Worm (Caenorhabditis elegans): ENCODE measurements around the gene T28C6.8.

The T28C6.8 gene

DNA sequence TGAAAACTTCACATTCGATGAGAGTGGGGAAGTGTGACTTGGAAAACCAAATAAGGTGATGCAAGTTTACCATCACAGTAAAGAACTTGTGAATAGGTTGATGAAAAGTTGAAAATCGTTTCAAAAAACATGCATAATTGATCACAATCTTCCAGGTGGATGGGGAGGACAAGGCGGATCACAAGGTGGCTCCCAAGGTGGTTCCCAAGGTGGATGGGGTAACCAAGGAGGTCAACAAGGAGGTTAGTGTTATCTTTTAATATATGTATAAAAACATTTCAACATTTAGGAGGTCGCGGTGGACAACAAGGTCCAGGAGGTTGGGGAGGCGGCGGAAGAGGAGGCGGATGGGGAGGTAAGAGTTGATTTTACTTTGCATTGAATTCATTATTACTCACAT lies 12.9 kb downstream of the T28C6.8 start, which contains the start of gene T28C6.10:
TSS of gene T28C6.10 (plus strand) at position 301 of the 400 bp plus-strand sequence.
- TF ChIP-seq ham-2 (GFP tag; optimal IDR thresholded peaks at IDR 0.05) (no peak), mep-1 (tag; optimal IDR thresholded peaks at IDR 0.05) (no peak), unc-62 (GFP tag; optimal IDR thresholded peaks at IDR 0.05) (no peak), nhr-76 (tag; optimal IDR thresholded peaks at IDR 0.05) (no peak), elt-1 (tag; optimal IDR thresholded peaks at IDR 0.05; ENCODE audit: borderline replicate concordance, insufficient read depth) (no peak), blmp-1 (tag; optimal IDR thresholded peaks at IDR 0.05) (no peak), snpc-4 (tag; optimal IDR thresholded peaks at IDR 0.05) (no peak), pha-4 (tag; optimal IDR thresholded peaks at IDR 0.05) (no peak), mab-5 (tag; optimal IDR thresholded peaks at IDR 0.05) (no peak), sem-2 (GFP tag; optimal IDR thresholded peaks at IDR 0.05) (no peak), flh-1 (GFP tag; optimal IDR thresholded peaks at IDR 0.05) (no peak), lin-13 (tag; optimal IDR thresholded peaks at IDR 0.05) (no peak), nhr-12 (tag; optimal IDR thresholded peaks at IDR 0.05) (no peak), cnd-1 (tag; optimal IDR thresholded peaks at IDR 0.05) (no peak), ceh-83 (GFP tag; optimal IDR thresholded peaks at IDR 0.05) (no peak)

DNA sequence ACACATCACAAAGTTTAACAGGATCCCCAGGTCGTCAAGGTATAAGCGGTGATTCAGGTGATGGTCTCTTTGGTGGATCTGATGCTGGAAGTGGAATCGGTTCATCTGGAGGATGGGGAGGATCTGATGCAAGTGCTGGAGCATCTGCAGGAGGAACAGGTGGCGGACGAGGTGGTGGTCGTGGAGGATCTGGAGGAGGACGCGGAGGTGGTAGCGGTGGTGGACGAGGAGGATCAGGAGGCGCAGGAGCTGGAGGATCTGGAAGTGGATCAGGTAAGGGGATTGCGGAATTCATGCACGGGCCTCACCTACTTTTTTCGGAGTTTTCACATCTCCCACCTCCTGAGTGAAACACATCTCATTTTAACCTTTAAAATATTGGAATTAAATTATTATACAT lies 13.9 kb downstream of the T28C6.8 start:
- no peak for TF ChIP-seq mep-1 (tag; optimal IDR thresholded peaks at IDR 0.05)
- TF ChIP-seq pha-4 (tag; optimal IDR thresholded peaks at IDR 0.05), result no peak
- TF ChIP-seq hlh-1 (tag; optimal IDR thresholded peaks at IDR 0.05), result no peak

DNA sequence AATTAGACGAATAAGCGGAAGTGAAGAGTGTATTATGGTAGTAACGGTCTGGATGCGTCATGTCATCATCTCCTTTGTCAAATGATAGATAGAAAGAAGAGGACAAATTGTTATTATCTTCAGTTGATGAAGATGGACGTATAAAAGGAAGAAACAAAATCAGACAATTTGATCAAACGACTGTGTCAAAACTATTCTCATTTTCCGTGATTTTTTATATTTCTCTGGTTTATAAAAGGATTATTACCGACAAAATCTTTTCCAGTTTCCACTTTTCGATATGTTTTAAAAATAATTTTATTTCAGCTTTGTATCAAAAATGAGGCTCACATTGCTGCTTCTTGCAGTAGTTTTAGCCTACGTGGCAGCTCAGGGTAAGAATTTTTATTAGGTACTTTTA lies 14.5 kb downstream of the T28C6.8 start, which contains the start of gene grsp-2:
TSS of gene grsp-2 (plus strand) at position 301 of the 400 bp plus-strand sequence.
- TF ChIP-seq nhr-2 (tag; optimal IDR thresholded peaks at IDR 0.05) (no peak), pha-4 (tag; optimal IDR thresholded peaks at IDR 0.05) (no peak), zip-8 (tag; optimal IDR thresholded peaks at IDR 0.05) (no peak), tbx-8 (GFP tag; optimal IDR thresholded peaks at IDR 0.05) (no peak), unc-120 (tag; optimal IDR thresholded peaks at IDR 0.05; ENCODE audit: poor library complexity, severe bottlenecking) (no peak), bed-3 (GFP tag; optimal IDR thresholded peaks at IDR 0.05) (no peak), mls-2 (tag; optimal IDR thresholded peaks at IDR 0.05) (no peak), unc-62 (GFP tag; optimal IDR thresholded peaks at IDR 0.05) (no peak), lsy-2 (tag; optimal IDR thresholded peaks at IDR 0.05) (no peak), elt-3 (tag; optimal IDR thresholded peaks at IDR 0.05) (no peak), unc-39 (tag; optimal IDR thresholded peaks at IDR 0.05) (no peak), blmp-1 (tag; optimal IDR thresholded peaks at IDR 0.05) (no peak), ceh-39 (tag; optimal IDR thresholded peaks at IDR 0.05) (no peak), ceh-43 (GFP tag; optimal IDR thresholded peaks at IDR 0.05) (no peak), ceh-83 (GFP tag; optimal IDR thresholded peaks at IDR 0.05) (no peak), ztf-11 (tag; optimal IDR thresholded peaks at IDR 0.05) (no peak), nhr-237 (tag; optimal IDR thresholded peaks at IDR 0.05) (no peak), sptf-1 (tag; optimal IDR thresholded peaks at IDR 0.05) (no peak), flh-1 (GFP tag; optimal IDR thresholded peaks at IDR 0.05) (no peak), mab-5 (tag; optimal IDR thresholded peaks at IDR 0.05) (no peak)

DNA sequence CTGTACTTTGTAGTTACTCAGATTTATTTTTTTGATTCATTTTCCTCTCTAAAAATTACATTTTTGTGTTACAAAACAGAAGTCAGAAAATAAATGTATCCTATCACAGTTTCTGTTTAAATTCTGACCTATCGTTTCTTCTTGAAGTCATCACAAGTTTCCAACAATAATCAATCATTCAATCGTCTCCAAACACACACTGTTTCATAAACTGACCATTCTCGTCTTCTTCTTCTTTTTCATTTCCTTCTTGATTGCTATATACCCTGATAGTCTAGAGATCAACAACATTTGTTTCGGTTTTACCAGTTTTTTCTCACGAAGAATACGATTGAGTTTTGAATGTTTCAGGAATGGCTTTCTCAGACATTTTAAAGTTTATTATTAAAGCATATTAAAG lies 15.4 kb downstream of the T28C6.8 start:
- TF ChIP-seq lin-13 (tag; optimal IDR thresholded peaks at IDR 0.05) (no peak), elt-3 (tag; optimal IDR thresholded peaks at IDR 0.05) (no peak), ceh-43 (GFP tag; optimal IDR thresholded peaks at IDR 0.05) (no peak), flh-1 (GFP tag; optimal IDR thresholded peaks at IDR 0.05) (no peak), nhr-28 (tag; optimal IDR thresholded peaks at IDR 0.05) (no peak), mab-5 (tag; optimal IDR thresholded peaks at IDR 0.05) (no peak), nhr-237 (tag; optimal IDR thresholded peaks at IDR 0.05) (no peak), ceh-39 (tag; optimal IDR thresholded peaks at IDR 0.05) (no peak), zip-8 (tag; optimal IDR thresholded peaks at IDR 0.05) (no peak), unc-62 (GFP tag; optimal IDR thresholded peaks at IDR 0.05) (no peak), nhr-76 (tag; optimal IDR thresholded peaks at IDR 0.05) (no peak)

DNA sequence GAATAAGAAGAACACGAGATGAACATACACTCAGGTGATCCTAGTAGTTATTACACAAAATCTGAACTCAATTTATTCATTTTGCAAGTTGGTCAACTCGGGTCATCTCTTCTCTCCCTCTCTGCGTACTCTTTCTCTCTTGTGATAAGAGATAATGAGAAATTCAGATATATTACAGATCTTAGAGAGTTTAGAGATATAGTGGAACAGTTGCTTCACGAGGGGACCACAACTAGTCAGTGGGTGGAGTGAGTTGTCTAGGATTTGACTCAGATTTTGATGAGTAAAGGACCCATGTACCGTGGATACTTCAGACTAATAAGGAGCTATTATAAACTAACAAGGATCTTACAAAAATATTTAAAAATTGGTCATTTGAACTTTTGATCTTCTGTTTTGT lies 16.9 kb downstream of the T28C6.8 start, which contains the start of gene exc-5:
TSS of gene exc-5 (minus strand) at position 57 of the 400 bp plus-strand sequence.
- TF ChIP-seq tbx-8 (GFP tag; optimal IDR thresholded peaks at IDR 0.05) (no peak), unc-120 (tag; optimal IDR thresholded peaks at IDR 0.05; ENCODE audit: poor library complexity, severe bottlenecking) (peak; percentile 59), elt-1 (tag; optimal IDR thresholded peaks at IDR 0.05; ENCODE audit: borderline replicate concordance, insufficient read depth) (no peak), pha-4 (tag; optimal IDR thresholded peaks at IDR 0.05) (no peak), snpc-4 (tag; optimal IDR thresholded peaks at IDR 0.05) (no peak), nhr-28 (tag; optimal IDR thresholded peaks at IDR 0.05) (no peak), unc-62 (GFP tag; optimal IDR thresholded peaks at IDR 0.05) (peak; percentile 11), hlh-1 (tag; optimal IDR thresholded peaks at IDR 0.05) (peak; percentile 87)
